Worm (Caenorhabditis elegans): Measurements from ENCODE around the gene polh-1.

ce11 chrIII:1927230-1927629, 22.8 kb downstream of the polh-1 start:
- no peak for TF ChIP-seq fos-1 (tag; optimal IDR thresholded peaks at IDR 0.05)
- no peak for TF ChIP-seq zag-1 (tag; optimal IDR thresholded peaks at IDR 0.05)

Data from whole organism, L4 larva.